ENCODE assay signal across 1 fruit fly cellular context in the genomic region with DNA sequence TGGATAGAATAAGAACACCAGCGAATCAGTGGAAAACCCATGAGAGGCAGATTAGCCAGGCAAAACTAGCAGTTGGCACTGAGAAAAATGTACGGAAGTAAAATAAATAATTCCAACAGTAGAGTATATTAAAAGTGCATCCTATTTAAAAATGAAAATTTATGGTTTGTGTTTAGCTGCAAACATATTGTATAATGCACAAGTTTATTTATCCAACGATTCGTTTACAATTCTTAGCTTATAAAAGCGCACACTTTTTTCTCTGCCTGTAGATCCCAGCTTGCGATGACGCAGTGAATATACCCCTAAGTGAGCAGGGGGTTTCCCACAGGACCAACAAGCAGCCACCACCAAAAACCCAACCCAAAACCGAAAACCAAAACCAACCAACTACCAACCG.
TF ChIP-seq lines count a peak whose summit lies in the region.

No protein-coding gene starts in this region.

TF ChIP-seq in whole organism, embryonic, 481 proteins besides CTCF, POLR2A, EP300 and RAD21 (continued from another document and continues in another):
- TF ChIP-seq CG4617 (GFP tag; optimal IDR thresholded peaks at IDR 0.05; lab: Kevin White, UChicago; ENCODE audit: borderline replicate concordance) (no peak), CG2199 (GFP tag; IDR thresholded peaks at IDR 0.05; lab: Robert Waterston, UW) (no peak), Awh (GFP tag; IDR thresholded peaks at IDR 0.05; lab: Robert Waterston, UW) (peak; percentile 59; the same call in 1 of the 2 replicates), yki (optimal IDR thresholded peaks at IDR 0.05; lab: Kevin White, UChicago) (no peak), CG14050 (GFP tag; IDR thresholded peaks at IDR 0.05; lab: Robert Waterston, UW) (no peak), kni (GFP tag; optimal IDR thresholded peaks at IDR 0.05; lab: Kevin White, UChicago) (no peak), chn (GFP tag; optimal IDR thresholded peaks at IDR 0.05; lab: Kevin White, UChicago) (no peak), ara (GFP tag; IDR thresholded peaks at IDR 0.05; lab: Robert Waterston, UW) (peak; percentile 84), salm (tag; optimal IDR thresholded peaks at IDR 0.05; lab: Kevin White, UChicago) (no peak), Jarid2 (GFP tag; optimal IDR thresholded peaks at IDR 0.05; lab: Kevin White, UChicago) (peak; percentile 6), run (tag; optimal IDR thresholded peaks at IDR 0.05; lab: Kevin White, UChicago) (no peak), usp (GFP tag; optimal IDR thresholded peaks at IDR 0.05; lab: Kevin White, UChicago) (no peak), CG16813 (GFP tag; IDR thresholded peaks at IDR 0.05; lab: Robert Waterston, UW; ENCODE audit: partially characterized antibody) (no peak), rib (GFP tag; IDR thresholded peaks at IDR 0.05; lab: Robert Waterston, UW) (no peak), dimm (GFP tag; IDR thresholded peaks at IDR 0.05; lab: Robert Waterston, UW) (no peak), fd3F (GFP tag; optimal IDR thresholded peaks at IDR 0.05; lab: Kevin White, UChicago) (no peak), twi (tag; optimal IDR thresholded peaks at IDR 0.05; lab: Kevin White, UChicago) (peak; percentile 18), lilli (GFP tag; optimal IDR thresholded peaks at IDR 0.05; lab: Kevin White, UChicago) (peak; percentile 11), unpg (GFP tag; optimal IDR thresholded peaks at IDR 0.05; lab: Kevin White, UChicago) (peak; percentile 39), CG30020 (tag; optimal IDR thresholded peaks at IDR 0.05; lab: Kevin White, UChicago) (peak; percentile 16), CG3281 (GFP tag; optimal IDR thresholded peaks at IDR 0.05; lab: Kevin White, UChicago) (no peak), ro (GFP tag; IDR thresholded peaks at IDR 0.05; lab: Robert Waterston, UW) (peak; percentile 48; the same call in 1 of the 2 replicates), eyg (GFP tag; optimal IDR thresholded peaks at IDR 0.05; lab: Kevin White, UChicago) (no peak), Hmr (GFP tag; optimal IDR thresholded peaks at IDR 0.05; lab: Kevin White, UChicago) (no peak), CG9932 (GFP tag; IDR thresholded peaks at IDR 0.05; lab: Robert Waterston, UW) (no peak), disco-r (GFP tag; optimal IDR thresholded peaks at IDR 0.05; lab: Kevin White, UChicago) (no peak), ftz-f1 (GFP tag; optimal IDR thresholded peaks at IDR 0.05; lab: Kevin White, UChicago) (no peak), Sox102F (GFP tag; optimal IDR thresholded peaks at IDR 0.05; lab: Kevin White, UChicago) (peak; percentile 5), p53 (GFP tag; optimal IDR thresholded peaks at IDR 0.05; lab: Kevin White, UChicago) (no peak), dmrt11E (tag; optimal IDR thresholded peaks at IDR 0.05; lab: Kevin White, UChicago) (peak; percentile 71), zen (tag; optimal IDR thresholded peaks at IDR 0.05; lab: Kevin White, UChicago) (peak; percentile 79), Dp (GFP tag; optimal IDR thresholded peaks at IDR 0.05; lab: Kevin White, UChicago) (no peak), CHES-1-like (GFP tag; optimal IDR thresholded peaks at IDR 0.05; lab: Kevin White, UChicago) (no peak), gsb-n (tag; optimal IDR thresholded peaks at IDR 0.05; lab: Kevin White, UChicago) (peak; percentile 15), CG6791 (GFP tag; IDR thresholded peaks at IDR 0.05; lab: Robert Waterston, UW; ENCODE audit: partially characterized antibody) (no peak), wek (GFP tag; optimal IDR thresholded peaks at IDR 0.05; lab: Kevin White, UChicago) (no peak), CG7963 (GFP tag; IDR thresholded peaks at IDR 0.05; lab: Robert Waterston, UW; ENCODE audit: partially characterized antibody) (no peak), D19B (GFP tag; optimal IDR thresholded peaks at IDR 0.05; lab: Kevin White, UChicago) (no peak), CG9797 (GFP tag; optimal IDR thresholded peaks at IDR 0.05; lab: Kevin White, UChicago) (no peak), Elba2 (GFP tag; optimal IDR thresholded peaks at IDR 0.05; lab: Kevin White, UChicago) (no peak), Scr (GFP tag; IDR thresholded peaks at IDR 0.05; lab: Robert Waterston, UW; ENCODE audit: partially characterized antibody) (no peak), HLHmδ (GFP tag; optimal IDR thresholded peaks at IDR 0.05; lab: Kevin White, UChicago) (no peak), CG5180 (GFP tag; optimal IDR thresholded peaks at IDR 0.05; lab: Kevin White, UChicago) (peak; percentile 17), TFAM (GFP tag; optimal IDR thresholded peaks at IDR 0.05; lab: Kevin White, UChicago) (peak; percentile 30), Bdp1 (GFP tag; optimal IDR thresholded peaks at IDR 0.05; lab: Kevin White, UChicago) (no peak), ham (GFP tag; IDR thresholded peaks at IDR 0.05; lab: Robert Waterston, UW) (no peak), dm (GFP tag; optimal IDR thresholded peaks at IDR 0.05; lab: Kevin White, UChicago) (no peak), Dek (tag; optimal IDR thresholded peaks at IDR 0.05; lab: Kevin White, UChicago) (no peak), dysf (GFP tag; IDR thresholded peaks at IDR 0.05; lab: Robert Waterston, UW) (peak; percentile 59; the same call in 2 of the 3 replicates), sna (GFP tag; IDR thresholded peaks at IDR 0.05; lab: Robert Waterston, UW; ENCODE audit: partially characterized antibody) (no peak), bsh (GFP tag; optimal IDR thresholded peaks at IDR 0.05; lab: Kevin White, UChicago) (peak in 1 of 2 experiments; percentile 64), az2 (GFP tag; optimal IDR thresholded peaks at IDR 0.05; lab: Kevin White, UChicago) (peak; percentile 7), CG15514 (GFP tag; optimal IDR thresholded peaks at IDR 0.05; lab: Kevin White, UChicago) (no peak), Dip2 (GFP tag; IDR thresholded peaks at IDR 0.05; lab: Robert Waterston, UW) (no peak), kah (GFP tag; optimal IDR thresholded peaks at IDR 0.05; lab: Kevin White, UChicago) (no peak), Aef1 (GFP tag; IDR thresholded peaks at IDR 0.05; lab: Robert Waterston, UW) (no peak), Myb (GFP tag; optimal IDR thresholded peaks at IDR 0.05; lab: Kevin White, UChicago) (no peak), bigmax (GFP tag; optimal IDR thresholded peaks at IDR 0.05; lab: Kevin White, UChicago) (no peak), psq (GFP tag; optimal IDR thresholded peaks at IDR 0.05; lab: Kevin White, UChicago) (no peak), CG31388 (GFP tag; optimal IDR thresholded peaks at IDR 0.05; lab: Kevin White, UChicago) (no peak), slbo (GFP tag; IDR thresholded peaks at IDR 0.05; lab: Robert Waterston, UW) (no peak), Sry-δ (GFP tag; optimal IDR thresholded peaks at IDR 0.05; lab: Kevin White, UChicago) (peak; percentile 12), Trl (optimal IDR thresholded peaks at IDR 0.05; lab: Kevin White, UChicago) (no peak), Trl (GFP tag; optimal IDR thresholded peaks at IDR 0.05; lab: Kevin White, UChicago) (no peak), CG2202 (tag; optimal IDR thresholded peaks at IDR 0.05; lab: Kevin White, UChicago) (peak; percentile 28), tin (GFP tag; optimal IDR thresholded peaks at IDR 0.05; lab: Kevin White, UChicago) (peak; percentile 69), Hr51 (GFP tag; optimal IDR thresholded peaks at IDR 0.05; lab: Kevin White, UChicago) (peak in 1 of 2 experiments; percentile 2), CG7372 (GFP tag; IDR thresholded peaks at IDR 0.05; lab: Robert Waterston, UW) (no peak), CG8388 (GFP tag; optimal IDR thresholded peaks at IDR 0.05; lab: Kevin White, UChicago) (peak; percentile 31), lbe (GFP tag; optimal IDR thresholded peaks at IDR 0.05; lab: Kevin White, UChicago) (no peak), wdn (GFP tag; IDR thresholded peaks at IDR 0.05; lab: Robert Waterston, UW) (no peak), bcd (GFP tag; optimal IDR thresholded peaks at IDR 0.05; lab: Kevin White, UChicago) (peak; percentile 32), CG10209 (GFP tag; optimal IDR thresholded peaks at IDR 0.05; lab: Kevin White, UChicago) (peak; percentile 11), ATbp (GFP tag; optimal IDR thresholded peaks at IDR 0.05; lab: Kevin White, UChicago) (peak; percentile 45), Fer2 (tag; optimal IDR thresholded peaks at IDR 0.05; lab: Kevin White, UChicago) (no peak), CG30431 (GFP tag; optimal IDR thresholded peaks at IDR 0.05; lab: Kevin White, UChicago) (no peak), bab2 (GFP tag; optimal IDR thresholded peaks at IDR 0.05; lab: Kevin White, UChicago) (peak; percentile 18), CG2116 (GFP tag; optimal IDR thresholded peaks at IDR 0.05; lab: Kevin White, UChicago) (peak; percentile 2), Lim3 (GFP tag; IDR thresholded peaks at IDR 0.05; lab: Robert Waterston, UW) (no peak), mam (GFP tag; optimal IDR thresholded peaks at IDR 0.05; lab: Kevin White, UChicago) (no peak), pros (GFP tag; optimal IDR thresholded peaks at IDR 0.05; lab: Kevin White, UChicago) (peak; percentile 50), sqz (GFP tag; optimal IDR thresholded peaks at IDR 0.05; lab: Kevin White, UChicago) (peak; percentile 52), chif (GFP tag; optimal IDR thresholded peaks at IDR 0.05; lab: Kevin White, UChicago) (peak in 1 of 2 experiments; percentile 64), lola (GFP tag; optimal IDR thresholded peaks at IDR 0.05; lab: Kevin White, UChicago) (peak in 1 of 3 experiments; percentile 74), CG9727 (GFP tag; optimal IDR thresholded peaks at IDR 0.05; lab: Kevin White, UChicago) (peak; percentile 77), maf-S (GFP tag; optimal IDR thresholded peaks at IDR 0.05; lab: Kevin White, UChicago) (no peak), unc-4 (GFP tag; IDR thresholded peaks at IDR 0.05; lab: Robert Waterston, UW; ENCODE audit: partially characterized antibody) (no peak), Dip3 (GFP tag; optimal IDR thresholded peaks at IDR 0.05; lab: Kevin White, UChicago) (no peak), Rfx (GFP tag; IDR thresholded peaks at IDR 0.05; lab: Robert Waterston, UW) (peak; percentile 41; the same call in 1 of the 2 replicates), sens-2 (GFP tag; IDR thresholded peaks at IDR 0.05; lab: Robert Waterston, UW) (peak; percentile 55; the same call in 1 of the 2 replicates), cwo (GFP tag; optimal IDR thresholded peaks at IDR 0.05; lab: Kevin White, UChicago) (peak; percentile 22), NC2α (GFP tag; optimal IDR thresholded peaks at IDR 0.05; lab: Kevin White, UChicago) (no peak), Hr78 (GFP tag; optimal IDR thresholded peaks at IDR 0.05; lab: Kevin White, UChicago) (no peak), CG13894 (tag; optimal IDR thresholded peaks at IDR 0.05; lab: Kevin White, UChicago) (no peak), org-1 (GFP tag; optimal IDR thresholded peaks at IDR 0.05; lab: Kevin White, UChicago) (no peak), CG11695 (GFP tag; IDR thresholded peaks at IDR 0.05; lab: Robert Waterston, UW) (peak; percentile 63; the same call in 2 of the 3 replicates), nau (GFP tag; optimal IDR thresholded peaks at IDR 0.05; lab: Kevin White, UChicago) (no peak), Fer3 (tag; optimal IDR thresholded peaks at IDR 0.05; lab: Kevin White, UChicago) (peak; percentile 29), CG6254 (GFP tag; optimal IDR thresholded peaks at IDR 0.05; lab: Kevin White, UChicago) (peak; percentile 73), nmo (GFP tag; optimal IDR thresholded peaks at IDR 0.05; lab: Kevin White, UChicago) (peak; percentile 80), HHEX (GFP tag; optimal IDR thresholded peaks at IDR 0.05; lab: Kevin White, UChicago) (peak; percentile 36), ato (GFP tag; IDR thresholded peaks at IDR 0.05; lab: Robert Waterston, UW; ENCODE audit: partially characterized antibody) (no peak), crol (GFP tag; IDR thresholded peaks at IDR 0.05; lab: Robert Waterston, UW) (no peak), gem (tag; optimal IDR thresholded peaks at IDR 0.05; lab: Kevin White, UChicago) (peak; percentile 70), NC2β (GFP tag; optimal IDR thresholded peaks at IDR 0.05; lab: Kevin White, UChicago) (peak; percentile 17), CG1529 (GFP tag; optimal IDR thresholded peaks at IDR 0.05; lab: Kevin White, UChicago) (no peak), Nf-YA (GFP tag; IDR thresholded peaks at IDR 0.05; lab: Robert Waterston, UW) (peak; percentile 41; the same call in 1 of the 2 replicates), esg (GFP tag; conservative IDR thresholded peaks at IDR 0.05; lab: Robert Waterston, UW) (peak; percentile 58), Stat92E (GFP tag; optimal IDR thresholded peaks at IDR 0.05; lab: Kevin White, UChicago) (peak in 1 of 3 experiments; percentile 50), CG15479 (GFP tag; optimal IDR thresholded peaks at IDR 0.05; lab: Kevin White, UChicago) (no peak), prd (optimal IDR thresholded peaks at IDR 0.05; lab: Kevin White, UChicago) (no peak), prd (GFP tag; IDR thresholded peaks at IDR 0.05; lab: Robert Waterston, UW) (peak; percentile 83), CG12236 (GFP tag; optimal IDR thresholded peaks at IDR 0.05; lab: Kevin White, UChicago) (no peak), sob (GFP tag; IDR thresholded peaks at IDR 0.05; lab: Robert Waterston, UW) (no peak; the same call in 1 of the 2 replicates), peb (GFP tag; IDR thresholded peaks at IDR 0.05; lab: Robert Waterston, UW) (peak; percentile 55; the same call in 1 of the 2 replicates), ems (GFP tag; optimal IDR thresholded peaks at IDR 0.05; lab: Kevin White, UChicago) (peak; percentile 40), CG16779 (GFP tag; IDR thresholded peaks at IDR 0.05; lab: Robert Waterston, UW) (no peak), Bgb (GFP tag; IDR thresholded peaks at IDR 0.05; lab: Robert Waterston, UW; ENCODE audit: partially characterized antibody) (no peak), jigr1 (GFP tag; IDR thresholded peaks at IDR 0.05; lab: Robert Waterston, UW) (no peak), repo (GFP tag; optimal IDR thresholded peaks at IDR 0.05; lab: Kevin White, UChicago) (no peak), Dad (GFP tag; optimal IDR thresholded peaks at IDR 0.05; lab: Kevin White, UChicago) (no peak), CG1832 (GFP tag; optimal IDR thresholded peaks at IDR 0.05; lab: Kevin White, UChicago) (no peak), ssp (GFP tag; IDR thresholded peaks at IDR 0.05; lab: Robert Waterston, UW) (peak; percentile 50; the same call in 1 of the 2 replicates), CG14860 (GFP tag; IDR thresholded peaks at IDR 0.05; lab: Robert Waterston, UW; ENCODE audit: partially characterized antibody) (no peak), gro (GFP tag; optimal IDR thresholded peaks at IDR 0.05; lab: Kevin White, UChicago) (no peak), Abd-B (GFP tag; optimal IDR thresholded peaks at IDR 0.05; lab: Kevin White, UChicago) (no peak), Oaz (GFP tag; IDR thresholded peaks at IDR 0.05; lab: Robert Waterston, UW) (no peak), CG12299 (tag; optimal IDR thresholded peaks at IDR 0.05; lab: Kevin White, UChicago) (no peak), al (GFP tag; IDR thresholded peaks at IDR 0.05; lab: Robert Waterston, UW) (no peak)
